Fruit fly (Drosophila melanogaster) whole organism, wandering third instar larva: Measurements from ENCODE around the gene CG6071.

Experiments used
- Abd-B ChIP-seq: fragments of >200 bp; optimal IDR thresholded peaks from 2 replicates; lab custom pipeline; 2017; ENCODE audit warnings: missing biosample characterization, missing genetic modification characterization
- CG32264 ChIP-seq: fragments of 200-800 bp; sonication (Bioruptor generic); optimal IDR thresholded peaks from 2 replicates; lab custom pipeline; 2016; ENCODE audit warnings: missing biosample characterization, missing genetic modification characterization
- CG9705 ChIP-seq: fragments of 200-800 bp; sonication (Bioruptor generic); optimal IDR thresholded peaks from 2 replicates; lab custom pipeline; 2018; ENCODE audit warnings: missing biosample characterization, mild to moderate bottlenecking, missing genetic modification characterization
- CrebA ChIP-seq: fragments of 200-800 bp; sonication (Bioruptor generic); optimal IDR thresholded peaks from 2 replicates; lab custom pipeline; 2016; ENCODE audit warnings: missing biosample characterization, mild to moderate bottlenecking, missing genetic modification characterization, borderline replicate concordance
- Dfd ChIP-seq: fragments of >200 bp; optimal IDR thresholded peaks from 2 replicates; lab custom pipeline; 2017; ENCODE audit warnings: missing biosample characterization, missing genetic modification characterization
- Dif ChIP-seq: fragments of 200-275, 200-300 bp; sonication (Bioruptor generic); optimal IDR thresholded peaks from 2 replicates; lab custom pipeline; 2018; ENCODE audit warnings: missing biosample characterization, missing genetic modification characterization; ENCODE audit not compliant: partially characterized antibody
- GATAd ChIP-seq: sonication (Bioruptor generic); optimal IDR thresholded peaks from 2 replicates; lab custom pipeline; 2016; ENCODE audit warnings: missing biosample characterization, missing genetic modification characterization
- HLH106 ChIP-seq: fragments of 200-800 bp; optimal IDR thresholded peaks from 3 replicates; lab custom pipeline; 2019; ENCODE audit warnings: missing biosample characterization, mild to moderate bottlenecking, missing genetic modification characterization, moderate library complexity
- Hnf4 ChIP-seq: fragments of 200-800 bp; sonication (Bioruptor generic); optimal IDR thresholded peaks from 2 replicates; lab custom pipeline; 2016; ENCODE audit warnings: missing biosample characterization, mild to moderate bottlenecking, missing genetic modification characterization
- Hr78 ChIP-seq: fragments of >200 bp; optimal IDR thresholded peaks from 2 replicates; lab custom pipeline; 2017; ENCODE audit warnings: missing biosample characterization, missing genetic modification characterization
- Hr83 ChIP-seq: fragments of 200-300 bp; sonication (Bioruptor generic); optimal IDR thresholded peaks from 2 replicates; lab custom pipeline; 2016; ENCODE audit warnings: missing biosample characterization, mild to moderate bottlenecking, missing genetic modification characterization, moderate library complexity; ENCODE audit not compliant: poor library complexity, severe bottlenecking
- Jra ChIP-seq: sonication (Bioruptor generic); optimal IDR thresholded peaks from 2 replicates; lab custom pipeline; 2016; ENCODE audit warnings: missing biosample characterization, missing genetic modification characterization
- Mio ChIP-seq: sonication (Bioruptor generic); optimal IDR thresholded peaks from 2 replicates; lab custom pipeline; 2016; ENCODE audit warnings: missing biosample characterization, missing genetic modification characterization
- Myc ChIP-seq: fragments of >200 bp; optimal IDR thresholded peaks from 2 replicates; lab custom pipeline; 2017
- N ChIP-seq: fragments of >200 bp; optimal IDR thresholded peaks from 2 replicates; lab custom pipeline; 2018; ENCODE audit warnings: missing biosample characterization, missing external identifiers, missing genetic modification characterization
- OdsH ChIP-seq: fragments of 200-800 bp; sonication (Bioruptor generic); optimal IDR thresholded peaks from 2 replicates; lab custom pipeline; 2016; ENCODE audit warnings: missing biosample characterization, mild to moderate bottlenecking, missing genetic modification characterization
- Rel ChIP-seq, 2 experiments: fragments of 200-800 bp; sonication (Bioruptor generic) in 1 of 2; optimal IDR thresholded peaks; 2 replicates in 1 of 2; 3 replicates in 1 of 2; lab custom pipeline; 2016 to 2019; ENCODE audit warnings: mild to moderate bottlenecking in 2 of 2, missing biosample characterization in 2 of 2, missing genetic modification characterization in 2 of 2, moderate library complexity in 1 of 2
- Sp1 ChIP-seq: fragments of 200-800 bp; sonication (Bioruptor generic); optimal IDR thresholded peaks from 3 replicates; lab custom pipeline; 2019; ENCODE audit warnings: missing biosample characterization, mild to moderate bottlenecking, missing genetic modification characterization, moderate library complexity
- Vsx2 ChIP-seq: fragments of 200-300, 225-300 bp; sonication (Bioruptor generic); optimal IDR thresholded peaks from 2 replicates; lab custom pipeline; 2018; ENCODE audit warnings: missing biosample characterization, missing genetic modification characterization; ENCODE audit not compliant: partially characterized antibody
- br ChIP-seq: fragments of 200-800 bp; sonication (Bioruptor generic); optimal IDR thresholded peaks from 2 replicates; lab custom pipeline; 2016; ENCODE audit warnings: missing biosample characterization, missing genetic modification characterization
- dl ChIP-seq, 2 experiments: fragments of 175-275, 200-275 bp in 1 of 2; fragments of 200-275 bp in 1 of 2; sonication (Bioruptor generic); optimal IDR thresholded peaks; lab custom pipeline; 2018; ENCODE audit warnings: mild to moderate bottlenecking in 2 of 2, missing biosample characterization in 2 of 2, missing genetic modification characterization in 2 of 2, moderate library complexity in 2 of 2; ENCODE audit not compliant: partially characterized antibody in 2 of 2, insufficient read depth in 1 of 2
- dmrt93B ChIP-seq: fragments of 200-800 bp; sonication (Bioruptor generic); optimal IDR thresholded peaks from 2 replicates; lab custom pipeline; 2018; ENCODE audit warnings: missing biosample characterization, mild to moderate bottlenecking, missing genetic modification characterization
- ey ChIP-seq: fragments of 200-800 bp; sonication (Bioruptor generic); optimal IDR thresholded peaks from 2 replicates; lab custom pipeline; 2016; ENCODE audit warnings: missing biosample characterization, missing genetic modification characterization
- foxo ChIP-seq, 2 experiments: fragments of 200-800 bp; sonication (Bioruptor generic); optimal IDR thresholded peaks; 2 replicates in 1 of 2; 3 replicates in 1 of 2; lab custom pipeline; 2016 to 2017; ENCODE audit warnings: missing biosample characterization in 2 of 2, missing genetic modification characterization in 2 of 2
- fru ChIP-seq: fragments of 200-800 bp; sonication (Bioruptor generic); optimal IDR thresholded peaks from 3 replicates; lab custom pipeline; 2016; ENCODE audit warnings: missing biosample characterization, mild to moderate bottlenecking, missing genetic modification characterization
- h ChIP-seq: fragments of 200-800 bp; sonication (Bioruptor generic); optimal IDR thresholded peaks from 3 replicates; lab custom pipeline; 2016; ENCODE audit warnings: missing biosample characterization, mild to moderate bottlenecking, missing genetic modification characterization
- jim ChIP-seq: fragments of 175-275, 200-325 bp; sonication (Bioruptor generic); optimal IDR thresholded peaks from 2 replicates; lab custom pipeline; 2016; ENCODE audit warnings: missing biosample characterization, mild to moderate bottlenecking, missing genetic modification characterization
- lola ChIP-seq: fragments of >200 bp; optimal IDR thresholded peaks from 2 replicates; lab custom pipeline; 2017; ENCODE audit warnings: missing biosample characterization, missing genetic modification characterization
- pan ChIP-seq: fragments of >200 bp; optimal IDR thresholded peaks from 2 replicates; lab custom pipeline; 2017
- psq ChIP-seq: fragments of 200-800 bp; sonication (Bioruptor generic); optimal IDR thresholded peaks from 3 replicates; lab custom pipeline; 2017; ENCODE audit warnings: missing biosample characterization, mild to moderate bottlenecking, missing genetic modification characterization, moderate library complexity
- rgr ChIP-seq: fragments of 200-800 bp; sonication (Bioruptor generic); optimal IDR thresholded peaks from 3 replicates; lab custom pipeline; 2016; ENCODE audit warnings: missing biosample characterization, mild to moderate bottlenecking, missing genetic modification characterization
- sage ChIP-seq: fragments of 200-800 bp; sonication (Bioruptor generic); optimal IDR thresholded peaks from 2 replicates; lab custom pipeline; 2016; ENCODE audit warnings: missing biosample characterization, mild to moderate bottlenecking, missing genetic modification characterization
- sv ChIP-seq: fragments of 200-800 bp; sonication (Bioruptor generic); optimal IDR thresholded peaks from 3 replicates; lab custom pipeline; 2016; ENCODE audit warnings: missing biosample characterization, missing genetic modification characterization
- usp ChIP-seq: fragments of >200 bp; optimal IDR thresholded peaks from 2 replicates; lab custom pipeline; 2017; ENCODE audit warnings: missing biosample characterization, missing genetic modification characterization
- woc ChIP-seq: sonication (Bioruptor generic); optimal IDR thresholded peaks from 2 replicates; lab custom pipeline; 2016; ENCODE audit warnings: missing biosample characterization, mild to moderate bottlenecking, missing genetic modification characterization

CG6071 gene

dm6 chr3L:11689832-11690602 lies 44.2 kb upstream of the CG6071 start:
- TF ChIP-seq psq (GFP tag; lab: Kevin White, UChicago) (no peak), rgr (no peak), Sp1 (GFP tag; lab: Kevin White, UChicago) (peak; percentile 31), foxo (GFP tag; optimal IDR thresholded peaks at IDR 0.05; lab: Kevin White, UChicago) (no peak), Vsx2 (GFP tag; lab: Kevin White, UChicago) (peak; percentile 81), Jra (GFP tag; lab: Kevin White, UChicago) (no peak), dmrt93B (no peak), lola (GFP tag; lab: Kevin White, UChicago) (no peak), ey (GFP tag; lab: Kevin White, UChicago) (no peak), GATAd (GFP tag; lab: Kevin White, UChicago) (no peak), Dif (GFP tag; lab: Kevin White, UChicago) (no peak), CG9705 (GFP tag; lab: Kevin White, UChicago) (no peak), Hnf4 (GFP tag; lab: Kevin White, UChicago) (no peak), HLH106 (tag; lab: Kevin White, UChicago) (no peak), Rel (GFP tag; optimal IDR thresholded peaks at IDR 0.05; lab: Kevin White, UChicago) (no peak), Rel (tag; optimal IDR thresholded peaks at IDR 0.05; lab: Kevin White, UChicago) (peak; percentile 6), Mio (GFP tag; lab: Kevin White, UChicago) (no peak), br (GFP tag; lab: Kevin White, UChicago) (no peak), pan (no peak), fru (GFP tag; lab: Kevin White, UChicago) (no peak), OdsH (no peak), woc (GFP tag; lab: Kevin White, UChicago) (no peak), h (GFP tag; lab: Kevin White, UChicago) (no peak)

dm6 chr3L:11685876-11686275 lies 40.0 kb upstream of the CG6071 start:
- no peak for TF ChIP-seq OdsH
- TF ChIP-seq Abd-B (GFP tag; lab: Kevin White, UChicago): no peak
- no peak for TF ChIP-seq usp
- TF ChIP-seq CrebA (GFP tag; lab: Kevin White, UChicago): no peak
- TF ChIP-seq CG9705 (GFP tag; lab: Kevin White, UChicago): no peak
- TF ChIP-seq Mio (GFP tag; lab: Kevin White, UChicago): no peak
- TF ChIP-seq Myc (lab: Kevin White, UChicago): no peak
- TF ChIP-seq N: no peak
- TF ChIP-seq br (GFP tag; lab: Kevin White, UChicago): no peak
- no peak for TF ChIP-seq jim
- no peak for TF ChIP-seq pan
- no peak for TF ChIP-seq Dfd (GFP tag; lab: Kevin White, UChicago)
- TF ChIP-seq Hr78 (GFP tag; lab: Kevin White, UChicago): no peak
- no peak for TF ChIP-seq ey (GFP tag; lab: Kevin White, UChicago)

dm6 chr3L:11684522-11684851 lies 38.7 kb upstream of the CG6071 start:
- TF ChIP-seq GATAd (GFP tag; lab: Kevin White, UChicago): no peak
- TF ChIP-seq dl (GFP tag; optimal IDR thresholded peaks at IDR 0.05; lab: Kevin White, UChicago; ENCODE audit: insufficient read depth in 1 of 2, partially characterized antibody in 2 of 2): no peak
- no peak for TF ChIP-seq sv (GFP tag; lab: Kevin White, UChicago)
- no peak for TF ChIP-seq Hr83 (GFP tag; lab: Kevin White, UChicago)
- no peak for TF ChIP-seq Jra (GFP tag; lab: Kevin White, UChicago)
- TF ChIP-seq Sp1 (GFP tag; lab: Kevin White, UChicago): no peak
- TF ChIP-seq sage (GFP tag; lab: Kevin White, UChicago): no peak
- TF ChIP-seq usp: no peak
- no peak for TF ChIP-seq N
- no peak for TF ChIP-seq ey (GFP tag; lab: Kevin White, UChicago)
- TF ChIP-seq Hnf4 (GFP tag; lab: Kevin White, UChicago): no peak
- TF ChIP-seq CG32264 (GFP tag; lab: Kevin White, UChicago): no peak
- no peak for TF ChIP-seq fru (GFP tag; lab: Kevin White, UChicago)
- no peak for TF ChIP-seq Mio (GFP tag; lab: Kevin White, UChicago)
- TF ChIP-seq Myc (lab: Kevin White, UChicago): no peak
- no peak for TF ChIP-seq OdsH
- no peak for TF ChIP-seq h (GFP tag; lab: Kevin White, UChicago)
